Worm (Caenorhabditis elegans): ENCODE measurements around the gene aff-1.

- TF ChIP-seq ztf-11 (tag; optimal IDR thresholded peaks at IDR 0.05): no peak
- TF ChIP-seq nhr-237 (tag; optimal IDR thresholded peaks at IDR 0.05): no peak
- TF ChIP-seq ceh-16 (tag; optimal IDR thresholded peaks at IDR 0.05): no peak
- no peak for TF ChIP-seq nhr-11 (tag; optimal IDR thresholded peaks at IDR 0.05)
- TF ChIP-seq ama-1 (optimal IDR thresholded peaks at IDR 0.05): no peak
- no peak for TF ChIP-seq dmd-4 (tag; optimal IDR thresholded peaks at IDR 0.05)
- TF ChIP-seq elt-3 (tag; optimal IDR thresholded peaks at IDR 0.05): no peak
- peak in 1 of 2 experiments; percentile 15 for TF ChIP-seq mdl-1 (tag; optimal IDR thresholded peaks at IDR 0.05)
- no peak for TF ChIP-seq nhr-77 (tag; optimal IDR thresholded peaks at IDR 0.05)
- no peak for TF ChIP-seq unc-62 (GFP tag; optimal IDR thresholded peaks at IDR 0.05)
These were observed 39.0 kb downstream of the aff-1 start for ce11 chrII:6824524-6824923.

All from whole organism, L2 larva.